Worm (Caenorhabditis elegans): ENCODE data around the gene grl-19.

The grl-19 gene

ce11 chrIV:261607-262006, 9.3 kb upstream of the grl-19 start, which contains the start of gene pqbp-1.1 (continued):
- TF ChIP-seq unc-86 (tag; optimal IDR thresholded peaks at IDR 0.05), result peak; percentile 43
- TF ChIP-seq vab-15 (tag; optimal IDR thresholded peaks at IDR 0.05), result no peak
- peak; percentile 18 for TF ChIP-seq lin-13 (GFP tag; optimal IDR thresholded peaks at IDR 0.05)
- TF ChIP-seq fkh-8 (tag; optimal IDR thresholded peaks at IDR 0.05), result peak; percentile 51
- TF ChIP-seq lin-39 (tag; optimal IDR thresholded peaks at IDR 0.05), result peak; percentile 33

ce11 chrIV:259142-259541, 6.8 kb upstream of the grl-19 start, which contains the start of gene dpy-9:
TSS of gene dpy-9 (minus strand) at chrIV:259204.
- no peak for TF ChIP-seq ztf-4 (tag; optimal IDR thresholded peaks at IDR 0.05)
- no peak for TF ChIP-seq unc-86 (tag; optimal IDR thresholded peaks at IDR 0.05)
- no peak for TF ChIP-seq nhr-237 (tag; optimal IDR thresholded peaks at IDR 0.05)
- TF ChIP-seq fkh-10 (GFP tag; optimal IDR thresholded peaks at IDR 0.05), result no peak
- no peak for TF ChIP-seq nhr-20 (tag; optimal IDR thresholded peaks at IDR 0.05)
- TF ChIP-seq elt-3 (tag; optimal IDR thresholded peaks at IDR 0.05), result peak in 1 of 6 experiments; percentile 50
- peak; percentile 96 for TF ChIP-seq blmp-1 (tag; optimal IDR thresholded peaks at IDR 0.05)

ce11 chrIV:258362-258761, 6.0 kb upstream of the grl-19 start:
- TF ChIP-seq unc-130 (tag; optimal IDR thresholded peaks at IDR 0.05) (no peak), fkh-4 (tag; optimal IDR thresholded peaks at IDR 0.05; ENCODE audit: borderline replicate concordance) (no peak), hlh-4 (tag; optimal IDR thresholded peaks at IDR 0.05) (no peak), mdl-1 (tag; optimal IDR thresholded peaks at IDR 0.05) (no peak), ceh-82 (tag; optimal IDR thresholded peaks at IDR 0.05) (no peak), egl-27 (tag; optimal IDR thresholded peaks at IDR 0.05) (no peak), nhr-76 (tag; optimal IDR thresholded peaks at IDR 0.05) (no peak), unc-30 (tag; optimal IDR thresholded peaks at IDR 0.05) (no peak), C34B4.2 (tag; optimal IDR thresholded peaks at IDR 0.05) (no peak), nhr-71 (tag; optimal IDR thresholded peaks at IDR 0.05) (no peak), unc-98 (GFP tag; IDR thresholded peaks at IDR 0.05) (no peak), nhr-85 (tag) (no peak), sup-37 (GFP tag; optimal IDR thresholded peaks at IDR 0.05) (no peak)

ce11 chrIV:257095-257494, 4.7 kb upstream of the grl-19 start, which contains the start of gene R02D3.8:
TSS of gene R02D3.8 (minus strand) at chrIV:257203.
- TF ChIP-seq vab-15 (tag; optimal IDR thresholded peaks at IDR 0.05) (no peak), lin-35 (GFP tag; optimal IDR thresholded peaks at IDR 0.05) (peak; percentile 50 to 59), nhr-19 (GFP tag; conservative IDR thresholded peaks at IDR 0.05) (no peak), ztf-11 (tag; optimal IDR thresholded peaks at IDR 0.05) (peak in 1 of 2 experiments; percentile 46), nhr-85 (tag) (peak; percentile 47), nhr-47 (tag; optimal IDR thresholded peaks at IDR 0.05) (peak; percentile 64), mdl-1 (tag; optimal IDR thresholded peaks at IDR 0.05) (no peak), hlh-4 (tag; optimal IDR thresholded peaks at IDR 0.05) (no peak), nhr-20 (tag; optimal IDR thresholded peaks at IDR 0.05) (peak; percentile 40), tbx-2 (tag; optimal IDR thresholded peaks at IDR 0.05) (peak; percentile 21), irx-1 (tag; optimal IDR thresholded peaks at IDR 0.05) (peak; percentile 27), xbp-1 (tag; optimal IDR thresholded peaks at IDR 0.05) (peak; percentile 42), lin-14 (GFP tag; optimal IDR thresholded peaks at IDR 0.05) (peak; percentile 29), fkh-8 (tag; optimal IDR thresholded peaks at IDR 0.05) (peak; percentile 12), nhr-28 (tag; optimal IDR thresholded peaks at IDR 0.05) (no peak), pqm-1 (tag; optimal IDR thresholded peaks at IDR 0.05) (no peak), lin-13 (GFP tag; optimal IDR thresholded peaks at IDR 0.05) (peak; percentile 31), egl-13 (tag; optimal IDR thresholded peaks at IDR 0.05) (peak; percentile 25), swsn-7 (tag; optimal IDR thresholded peaks at IDR 0.05) (peak; percentile 31), efl-1 (optimal IDR thresholded peaks at IDR 0.05) (peak; percentile 45 to 65), efl-1 (GFP tag; optimal IDR thresholded peaks at IDR 0.05 in 1 of 2) (peak; percentile 64 to 95), tlp-1 (tag; optimal IDR thresholded peaks at IDR 0.05) (no peak), rnt-1 (tag; optimal IDR thresholded peaks at IDR 0.05) (peak; percentile 89), lsy-2 (tag; optimal IDR thresholded peaks at IDR 0.05) (peak; percentile 35 to 66), fkh-4 (tag; optimal IDR thresholded peaks at IDR 0.05; ENCODE audit: borderline replicate concordance) (peak; percentile 11), dsc-1 (tag; optimal IDR thresholded peaks at IDR 0.05) (peak; percentile 48), lir-3 (tag; optimal IDR thresholded peaks at IDR 0.05; ENCODE audit: poor library complexity) (peak; percentile 72), ztf-4 (tag; optimal IDR thresholded peaks at IDR 0.05) (no peak), C16A3.4 (tag; optimal IDR thresholded peaks at IDR 0.05) (peak; percentile 35), snu-23 (GFP tag; optimal IDR thresholded peaks at IDR 0.05) (peak; percentile 62), nhr-90 (tag; optimal IDR thresholded peaks at IDR 0.05; ENCODE audit: poor library complexity) (peak; percentile 61), dpl-1 (GFP tag; optimal IDR thresholded peaks at IDR 0.05) (peak; percentile 48 to 67 (median 55))
